Fruit fly (Drosophila melanogaster) whole organism, prepupa: ENCODE data around the gene alpha4GT2.

Experiments
- Blimp-1 ChIP-seq: fragments of 200-800 bp; sonication (Bioruptor generic); optimal IDR thresholded peaks from 3 replicates; lab custom pipeline; 2017; ENCODE audit warnings: missing biosample characterization, missing genetic modification characterization, mild to moderate bottlenecking, moderate library complexity, missing genetic modification reagents
- CG10669 ChIP-seq: fragments of 200-800 bp; sonication (Bioruptor generic); optimal IDR thresholded peaks from 3 replicates; lab custom pipeline; 2018; ENCODE audit warnings: missing biosample characterization, mild to moderate bottlenecking, missing genetic modification characterization, moderate library complexity
- CG11762 ChIP-seq: fragments of 200-800 bp; sonication (Bioruptor generic); optimal IDR thresholded peaks from 3 replicates; lab custom pipeline; 2016; ENCODE audit warnings: missing biosample characterization, missing genetic modification characterization; ENCODE audit not compliant: insufficient read depth
- CG11902 ChIP-seq: fragments of 200-800 bp; sonication (Bioruptor generic); optimal IDR thresholded peaks from 3 replicates; lab custom pipeline; 2016; ENCODE audit warnings: missing biosample characterization, missing genetic modification characterization
- CG15336 ChIP-seq: fragments of 200-800 bp; sonication (Bioruptor generic); IDR thresholded peaks from 2 replicates; pipeline ENCODE4 v1.3.6; 2022; ENCODE audit warnings: missing biosample characterization, missing genetic modification characterization
- CG1621 ChIP-seq: fragments of 200-800 bp; sonication (Bioruptor generic); optimal IDR thresholded peaks from 3 replicates; lab custom pipeline; 2018; ENCODE audit warnings: missing biosample characterization, mild to moderate bottlenecking, missing genetic modification characterization
- CG3032 ChIP-seq: fragments of 200-800 bp; optimal IDR thresholded peaks from 2 replicates; lab custom pipeline; 2019; ENCODE audit warnings: missing biosample characterization, mild to moderate bottlenecking, missing genetic modification characterization, moderate library complexity
- CG31627 ChIP-seq: fragments of 200-800 bp; sonication (Bioruptor generic); optimal IDR thresholded peaks from 3 replicates; lab custom pipeline; 2016; ENCODE audit warnings: missing biosample characterization, missing genetic modification characterization
- CG32006 ChIP-seq: fragments of 200-800 bp; sonication (Bioruptor generic); optimal IDR thresholded peaks from 3 replicates; lab custom pipeline; 2017; ENCODE audit warnings: missing biosample characterization, mild to moderate bottlenecking, missing genetic modification characterization
- CG34406 ChIP-seq: fragments of 200-800 bp; sonication (Bioruptor generic); optimal IDR thresholded peaks from 3 replicates; lab custom pipeline; 2016; ENCODE audit warnings: missing biosample characterization, missing genetic modification characterization
- CG3919 ChIP-seq: fragments of 200-800 bp; sonication (Bioruptor generic); optimal IDR thresholded peaks from 3 replicates; lab custom pipeline; 2016; ENCODE audit warnings: missing biosample characterization, missing genetic modification characterization
- CG4318 ChIP-seq: fragments of 200-800 bp; sonication (Bioruptor generic); optimal IDR thresholded peaks from 3 replicates; lab custom pipeline; 2017; ENCODE audit warnings: missing biosample characterization, mild to moderate bottlenecking, missing genetic modification characterization
- CG6163 ChIP-seq: fragments of 200-800 bp; sonication (Bioruptor generic); IDR thresholded peaks from 3 replicates; pipeline ENCODE4 v1.3.6; 2022; ENCODE audit warnings: missing biosample characterization, missing genetic modification characterization
- CG6276 ChIP-seq: fragments of 200-800 bp; sonication (Bioruptor generic); optimal IDR thresholded peaks from 2 replicates; lab custom pipeline; 2017; ENCODE audit warnings: missing biosample characterization, mild to moderate bottlenecking, missing genetic modification characterization
- CG6792 ChIP-seq: fragments of 200-800 bp; sonication (Bioruptor generic); optimal IDR thresholded peaks from 3 replicates; lab custom pipeline; 2016; ENCODE audit warnings: missing biosample characterization, missing genetic modification characterization
- CG6808 ChIP-seq: fragments of 200-800 bp; sonication (Bioruptor generic); optimal IDR thresholded peaks from 3 replicates; lab custom pipeline; 2017; ENCODE audit warnings: missing biosample characterization, missing genetic modification characterization, mild to moderate bottlenecking, moderate library complexity, missing genetic modification reagents
- CG6854 ChIP-seq: fragments of 200-800 bp; sonication (Bioruptor generic); optimal IDR thresholded peaks from 2 replicates; lab custom pipeline; 2017; ENCODE audit warnings: missing biosample characterization, mild to moderate bottlenecking, missing genetic modification characterization
- CG8319 ChIP-seq: fragments of 200-800 bp; sonication (Bioruptor generic); optimal IDR thresholded peaks from 3 replicates; lab custom pipeline; 2016; ENCODE audit warnings: missing biosample characterization, missing genetic modification characterization
- CG8632 ChIP-seq: fragments of 200-800 bp; sonication (Bioruptor generic); optimal IDR thresholded peaks from 3 replicates; lab custom pipeline; 2016; ENCODE audit warnings: missing biosample characterization, missing genetic modification characterization
- CG9139 ChIP-seq: fragments of 200-800 bp; sonication (Bioruptor generic); optimal IDR thresholded peaks from 3 replicates; lab custom pipeline; 2017; ENCODE audit warnings: missing biosample characterization, mild to moderate bottlenecking, missing genetic modification characterization
- Eip75B ChIP-seq: fragments of 200-800 bp; sonication (Bioruptor generic); optimal IDR thresholded peaks from 3 replicates; lab custom pipeline; 2016; ENCODE audit warnings: missing biosample characterization, missing genetic modification characterization
- Eip78C ChIP-seq: fragments of 200-800 bp; sonication (Bioruptor generic); peaks from one replicate; lab custom pipeline; 2016; ENCODE audit warnings: missing biosample characterization, missing genetic modification characterization
- Eip93F ChIP-seq: fragments of 200-800 bp; sonication (Bioruptor generic); optimal IDR thresholded peaks from 2 replicates; lab custom pipeline; 2016; ENCODE audit warnings: missing biosample characterization, mild to moderate bottlenecking, missing genetic modification characterization
- Ets21C ChIP-seq: fragments of 200-800 bp; sonication (Bioruptor generic); optimal IDR thresholded peaks from 3 replicates; lab custom pipeline; 2016; ENCODE audit warnings: missing biosample characterization, missing genetic modification characterization
- Ets96B ChIP-seq: fragments of 200-800 bp; optimal IDR thresholded peaks from 2 replicates; lab custom pipeline; 2019; ENCODE audit warnings: missing biosample characterization, mild to moderate bottlenecking, missing genetic modification characterization, moderate library complexity
- Gug ChIP-seq: fragments of 200-800 bp; sonication (Bioruptor generic); IDR thresholded peaks from 2 replicates; pipeline ENCODE4 v1.3.6; 2022; ENCODE audit warnings: missing biosample characterization, missing genetic modification characterization
- Hr39 ChIP-seq: fragments of 200-800 bp; sonication (Bioruptor generic); optimal IDR thresholded peaks from 2 replicates; lab custom pipeline; 2016; ENCODE audit warnings: missing biosample characterization, missing genetic modification characterization
- Hr4 ChIP-seq: fragments of 200-800 bp; sonication (Bioruptor generic); optimal IDR thresholded peaks from 3 replicates; lab custom pipeline; 2016; ENCODE audit warnings: missing biosample characterization, missing genetic modification characterization
- Lpt ChIP-seq: fragments of 200-800 bp; sonication (Bioruptor generic); optimal IDR thresholded peaks from 3 replicates; lab custom pipeline; 2016; ENCODE audit warnings: missing biosample characterization, missing genetic modification characterization
- Met ChIP-seq: fragments of 200-800 bp; sonication (Bioruptor generic); optimal IDR thresholded peaks from 3 replicates; lab custom pipeline; 2016; ENCODE audit warnings: missing biosample characterization, missing genetic modification characterization
- OdsH ChIP-seq: fragments of 200-800 bp; sonication (Bioruptor generic); optimal IDR thresholded peaks from 3 replicates; lab custom pipeline; 2016; ENCODE audit warnings: missing biosample characterization, missing genetic modification characterization
- Sox102F ChIP-seq: fragments of 200-800 bp; sonication (Bioruptor generic); optimal IDR thresholded peaks from 2 replicates; lab custom pipeline; 2016; ENCODE audit warnings: missing biosample characterization, mild to moderate bottlenecking, missing genetic modification characterization
- Sox15 ChIP-seq: fragments of 200-800 bp; sonication (Bioruptor generic); optimal IDR thresholded peaks from 3 replicates; lab custom pipeline; 2016; ENCODE audit warnings: missing biosample characterization, missing genetic modification characterization
- achi ChIP-seq: fragments of 200-800 bp; sonication (Bioruptor generic); optimal IDR thresholded peaks from 3 replicates; lab custom pipeline; 2016; ENCODE audit warnings: missing biosample characterization, missing genetic modification characterization
- acj6 ChIP-seq: fragments of 200-800 bp; sonication (Bioruptor generic); optimal IDR thresholded peaks from 3 replicates; lab custom pipeline; 2016; ENCODE audit warnings: missing biosample characterization, missing genetic modification characterization
- cyc ChIP-seq: fragments of 200-800 bp; sonication (Bioruptor generic); optimal IDR thresholded peaks from 3 replicates; lab custom pipeline; 2016; ENCODE audit warnings: missing biosample characterization, missing genetic modification characterization
- eg ChIP-seq: fragments of 200-800 bp; sonication (Bioruptor generic); IDR thresholded peaks from 3 replicates; pipeline ENCODE4 v1.3.6; 2022; ENCODE audit warnings: missing biosample characterization, missing genetic modification characterization
- esn ChIP-seq: fragments of 200-800 bp; sonication (Bioruptor generic); optimal IDR thresholded peaks from 2 replicates; lab custom pipeline; 2016; ENCODE audit warnings: missing biosample characterization, mild to moderate bottlenecking, missing genetic modification characterization, moderate library complexity
- fd59A ChIP-seq: fragments of 200-800 bp; sonication (Bioruptor generic); optimal IDR thresholded peaks from 2 replicates; lab custom pipeline; 2017; ENCODE audit warnings: missing biosample characterization, mild to moderate bottlenecking, missing genetic modification characterization, missing genetic modification reagents
- fd85E ChIP-seq: fragments of 200-800 bp; sonication (Bioruptor generic); optimal IDR thresholded peaks from 3 replicates; lab custom pipeline; 2016; ENCODE audit warnings: missing biosample characterization, missing genetic modification characterization
- fkh ChIP-seq: fragments of 200-800 bp; sonication (Bioruptor generic); optimal IDR thresholded peaks from 3 replicates; lab custom pipeline; 2017; ENCODE audit warnings: missing biosample characterization, mild to moderate bottlenecking, missing genetic modification characterization, moderate library complexity
- pdm3 ChIP-seq: fragments of 200-800 bp; sonication (Bioruptor generic); optimal IDR thresholded peaks from 3 replicates; lab custom pipeline; 2016; ENCODE audit warnings: missing biosample characterization, missing genetic modification characterization
- salr ChIP-seq, 2 experiments: fragments of 200-800 bp; sonication (Bioruptor generic); optimal IDR thresholded peaks; 3 replicates each; lab custom pipeline; 2016 to 2018; ENCODE audit warnings: missing biosample characterization in 2 of 2, missing genetic modification characterization in 2 of 2, mild to moderate bottlenecking in 1 of 2
- spab ChIP-seq: fragments of 200-800 bp; sonication (Bioruptor generic); optimal IDR thresholded peaks from 2 replicates; lab custom pipeline; 2017; ENCODE audit warnings: missing biosample characterization, mild to moderate bottlenecking, missing genetic modification characterization, missing genetic modification reagents
- ss ChIP-seq, 2 experiments: fragments of 200-800 bp; sonication (Bioruptor generic); optimal IDR thresholded peaks; 2 replicates in 1 of 2; 3 replicates in 1 of 2; lab custom pipeline; 2017 to 2018; ENCODE audit warnings: mild to moderate bottlenecking in 2 of 2, missing biosample characterization in 2 of 2, missing genetic modification characterization in 2 of 2, moderate library complexity in 1 of 2
- svp ChIP-seq: fragments of 200-800 bp; sonication (Bioruptor generic); peaks from one replicate; lab custom pipeline; 2016; ENCODE audit warnings: missing biosample characterization, missing genetic modification characterization
- vri ChIP-seq: fragments of 200-800 bp; sonication (Bioruptor generic); optimal IDR thresholded peaks from 3 replicates; lab custom pipeline; 2016; ENCODE audit warnings: missing biosample characterization, mild to moderate bottlenecking, missing genetic modification characterization

Gene alpha4GT2

DNA sequence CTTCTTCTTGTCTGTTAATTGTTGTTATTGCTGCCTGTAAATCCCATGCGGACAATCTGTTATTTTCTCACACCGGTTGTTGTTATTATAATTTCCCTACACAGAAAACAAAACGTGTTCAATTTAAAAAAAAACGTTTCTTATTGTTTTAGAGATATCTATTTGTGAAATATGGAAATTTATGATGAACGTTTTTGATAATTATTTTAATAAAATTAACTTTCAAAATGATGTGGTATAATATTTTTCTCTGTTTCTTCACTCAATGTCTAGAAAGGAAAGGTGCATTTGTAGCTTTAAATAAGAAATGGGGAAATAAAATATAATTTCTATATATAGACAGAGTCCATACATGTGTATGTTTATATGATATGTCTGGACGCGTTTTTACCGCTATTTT, 52.3 kb downstream of the alpha4GT2 start (continued):
- TF ChIP-seq CG6854 (no peak), spab (GFP tag; lab: Kevin White, UChicago) (no peak), svp (peak; percentile 71), Ets21C (GFP tag; lab: Kevin White, UChicago) (no peak), Ets96B (tag; lab: Kevin White, UChicago) (peak; percentile 31), CG6163 (GFP tag; lab: Robert Waterston, UW) (peak; percentile 7; the same call in 1 of the 3 replicates), fd59A (no peak), Eip78C (GFP tag; lab: Kevin White, UChicago) (peak; percentile 48), OdsH (GFP tag; lab: Kevin White, UChicago) (peak; percentile 34), CG15336 (GFP tag; lab: Robert Waterston, UW) (peak; percentile 82), CG6792 (GFP tag; lab: Kevin White, UChicago) (peak; percentile 21), Sox15 (GFP tag; lab: Kevin White, UChicago) (no peak), CG32006 (peak; percentile 72), CG3919 (GFP tag; lab: Kevin White, UChicago) (no peak), ss (GFP tag; optimal IDR thresholded peaks at IDR 0.05; lab: Kevin White, UChicago) (no peak), CG10669 (GFP tag; lab: Kevin White, UChicago) (peak; percentile 15), Lpt (GFP tag; lab: Kevin White, UChicago) (no peak), Gug (GFP tag; lab: Robert Waterston, UW) (peak; percentile 46; the same call in 1 of the 2 replicates), acj6 (GFP tag; lab: Kevin White, UChicago) (peak; percentile 30), Sox102F (no peak), Hr39 (no peak), CG11902 (GFP tag; lab: Kevin White, UChicago) (no peak), CG6276 (peak; percentile 66), CG31627 (GFP tag; lab: Kevin White, UChicago) (no peak), CG6808 (no peak), esn (GFP tag; lab: Kevin White, UChicago) (peak; percentile 55), achi (peak; percentile 54), CG8632 (peak; percentile 31), CG1621 (tag; lab: Kevin White, UChicago) (no peak)

DNA sequence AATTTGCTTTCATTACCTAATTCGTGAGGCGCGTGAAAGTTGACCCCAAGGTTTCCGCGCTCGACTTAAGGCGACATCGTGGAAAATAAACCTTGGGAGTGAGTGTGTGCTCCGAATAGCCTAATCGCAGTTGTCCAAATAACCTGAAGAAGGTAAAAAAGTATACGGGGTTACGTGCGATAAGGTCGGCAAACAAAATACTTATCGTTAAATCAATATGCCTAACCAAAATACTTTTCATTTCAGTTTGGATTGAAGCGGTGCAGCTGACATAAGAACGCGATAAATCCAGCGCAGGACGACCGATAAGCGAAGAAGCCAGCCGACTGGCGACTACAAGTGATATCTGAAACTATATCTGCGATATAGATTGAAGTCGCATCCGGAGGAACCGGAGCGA, 53.1 kb downstream of the alpha4GT2 start:
- TF ChIP-seq vri (GFP tag; lab: Kevin White, UChicago) (peak; percentile 81), CG6163 (GFP tag; lab: Robert Waterston, UW) (no peak), CG3032 (no peak), OdsH (GFP tag; lab: Kevin White, UChicago) (no peak), Eip75B (GFP tag; lab: Kevin White, UChicago) (no peak), CG8632 (no peak), CG11762 (GFP tag; lab: Kevin White, UChicago) (no peak), fd85E (GFP tag; lab: Kevin White, UChicago) (no peak), spab (GFP tag; lab: Kevin White, UChicago) (no peak), fkh (GFP tag; lab: Kevin White, UChicago) (peak; percentile 55)

DNA sequence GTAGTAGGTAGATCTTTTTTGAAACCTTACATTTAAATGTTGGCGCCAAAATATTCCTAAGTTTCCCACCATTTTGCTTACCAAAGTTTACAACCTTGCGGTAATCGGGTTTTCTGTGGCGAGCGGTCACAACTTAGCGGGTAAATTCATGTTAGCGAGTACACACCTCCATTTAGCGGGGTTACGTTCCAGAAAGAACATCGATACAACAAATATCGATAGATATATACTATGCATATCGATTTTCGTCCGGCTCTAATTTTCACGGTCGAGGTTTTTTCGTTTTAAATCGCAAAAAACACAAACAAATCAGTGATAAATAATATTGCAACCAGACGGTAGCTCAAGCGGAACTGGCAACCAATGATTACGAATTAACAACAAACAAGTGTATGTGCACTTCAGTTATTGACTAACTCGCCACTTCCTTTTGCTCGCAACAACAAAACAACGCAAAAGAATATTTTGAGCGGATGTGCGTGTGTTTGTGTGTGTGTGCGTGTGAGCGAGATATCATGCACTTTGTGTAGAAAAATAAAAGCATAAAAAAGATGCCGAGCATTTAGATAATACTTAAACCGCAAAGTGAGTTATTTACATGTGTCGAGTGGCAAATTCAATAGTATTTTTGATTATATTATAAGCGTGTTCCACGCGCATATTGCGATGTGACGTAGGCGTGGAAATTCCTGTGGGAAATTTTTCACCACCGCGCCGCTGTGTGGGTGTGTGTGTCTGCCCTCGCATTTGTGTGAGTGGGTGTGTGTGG, 56.5 kb downstream of the alpha4GT2 start, which contains the start of gene Lnk:
Lnk (plus strand) TSS at position 236 of the 769 bp plus-strand sequence.
- TF ChIP-seq pdm3 (GFP tag; lab: Kevin White, UChicago) = no peak
- TF ChIP-seq Gug (GFP tag; lab: Robert Waterston, UW) = no peak
- TF ChIP-seq eg (GFP tag; lab: Robert Waterston, UW) = 0 out of 3 replicates have a peak, but pooled peaks have one; percentile 30
- peak; percentile 16 for TF ChIP-seq spab (GFP tag; lab: Kevin White, UChicago)
- no peak for TF ChIP-seq cyc (GFP tag; lab: Kevin White, UChicago)
- no peak for TF ChIP-seq CG10669 (GFP tag; lab: Kevin White, UChicago)
- TF ChIP-seq CG34406 (GFP tag; lab: Kevin White, UChicago) = no peak
- TF ChIP-seq salr (GFP tag; optimal IDR thresholded peaks at IDR 0.05; lab: Kevin White, UChicago) = no peak
- no peak for TF ChIP-seq Met (GFP tag; lab: Kevin White, UChicago)
- no peak for TF ChIP-seq achi
- TF ChIP-seq CG9139 = peak; percentile 54
- TF ChIP-seq Eip93F (GFP tag; lab: Kevin White, UChicago) = no peak
- peak; percentile 8 for TF ChIP-seq CG3032
- no peak for TF ChIP-seq fkh (GFP tag; lab: Kevin White, UChicago)
- no peak for TF ChIP-seq Hr4 (GFP tag; lab: Kevin White, UChicago)
- no peak for TF ChIP-seq CG4318 (GFP tag; lab: Kevin White, UChicago)
- TF ChIP-seq CG1621 (tag; lab: Kevin White, UChicago) = no peak
- TF ChIP-seq esn (GFP tag; lab: Kevin White, UChicago) = peak; percentile 11
- TF ChIP-seq CG8319 (GFP tag; lab: Kevin White, UChicago) = no peak
- TF ChIP-seq Blimp-1 = no peak
- TF ChIP-seq Ets96B (tag; lab: Kevin White, UChicago) = no peak
